Worm (Caenorhabditis elegans): ENCODE measurements around the gene fip-1.

ce11 chrIII:8598961-8599360, 40.6 kb upstream of the fip-1 start:
- no peak for TF ChIP-seq lin-35 (GFP tag; optimal IDR thresholded peaks at IDR 0.05)
- TF ChIP-seq ceh-79 (tag; optimal IDR thresholded peaks at IDR 0.05): no peak
- no peak for TF ChIP-seq zfh-2 (GFP tag; conservative IDR thresholded peaks at IDR 0.05)
- no peak for TF ChIP-seq C17E4.6 (GFP tag; IDR thresholded peaks at IDR 0.05)
- TF ChIP-seq B0261.1 (tag; optimal IDR thresholded peaks at IDR 0.05): no peak
- no peak for TF ChIP-seq unc-130 (GFP tag; optimal IDR thresholded peaks at IDR 0.05)
- no peak for TF ChIP-seq bed-2 (GFP tag; IDR thresholded peaks at IDR 0.05)
- TF ChIP-seq F10E7.11 (tag; optimal IDR thresholded peaks at IDR 0.05): no peak
- TF ChIP-seq hmg-20 (GFP tag; IDR thresholded peaks at IDR 0.05): no peak
- no peak for TF ChIP-seq die-1 (tag; optimal IDR thresholded peaks at IDR 0.05)

All from whole organism, young adult.